Worm (Caenorhabditis elegans) whole organism, L4 larva: ENCODE data around the gene lin-5.

ENCODE experiments used
- F44E2.7 ChIP-seq: fragments of 200-800 bp; sonication (Bioruptor generic); IDR thresholded peaks from 2 replicates; pipeline ENCODE4 v2.1.2; 2022; ENCODE audit warnings: missing genetic modification characterization, missing compliant biosample characterization
- F49E8.2 ChIP-seq: sonication (generic microtip); optimal IDR thresholded peaks from 2 replicates; lab custom pipeline; 2016; ENCODE audit warnings: missing compliant biosample characterization, mild to moderate bottlenecking, missing genetic modification characterization, borderline replicate concordance
- T20F7.1 ChIP-seq: fragments of 200-800 bp; sonication (Bioruptor generic); optimal IDR thresholded peaks from 2 replicates; lab custom pipeline; 2018; ENCODE audit warnings: mild to moderate bottlenecking, missing genetic modification characterization, missing compliant biosample characterization
- Y5F2A.4 ChIP-seq: fragments of 200-800 bp; sonication (Bioruptor generic); optimal IDR thresholded peaks from 2 replicates; lab custom pipeline; 2018; ENCODE audit warnings: mild to moderate bottlenecking, missing genetic modification characterization, missing compliant biosample characterization
- ZK337.2 ChIP-seq: fragments of 200-800 bp; sonication (Bioruptor generic); IDR thresholded peaks from 2 replicates; pipeline ENCODE4 v1.3.6; 2022; ENCODE audit warnings: missing genetic modification reagents, missing genetic modification characterization, missing compliant biosample characterization
- ZK546.5 ChIP-seq, 2 experiments: sonication (generic microtip); optimal IDR thresholded peaks; 2 replicates each; lab custom pipeline; 2017; ENCODE audit warnings: missing biosample characterization in 2 of 2, missing genetic modification characterization in 2 of 2
- aha-1 ChIP-seq: fragments of 150-350 bp; peaks from one replicate; lab custom pipeline; 2014; ENCODE audit warnings: missing biosample characterization, missing genetic modification characterization
- aly-2 ChIP-seq: sonication (generic microtip); optimal IDR thresholded peaks from 2 replicates; lab custom pipeline; 2018; ENCODE audit warnings: missing biosample characterization, missing genetic modification characterization
- ama-1 ChIP-seq: fragments of 150-350 bp; optimal IDR thresholded peaks from 2 replicates; lab custom pipeline; 2014; ENCODE audit warnings: inconsistent platforms, mixed read lengths
- attf-4 ChIP-seq: sonication (generic microtip); optimal IDR thresholded peaks from 3 replicates; lab custom pipeline; 2017; ENCODE audit warnings: missing biosample characterization, missing genetic modification characterization
- ceh-28 ChIP-seq: fragments of 150-350 bp; optimal IDR thresholded peaks from 2 replicates; lab custom pipeline; 2014; ENCODE audit warnings: missing biosample characterization, missing genetic modification reagents, missing genetic modification characterization
- ceh-62 ChIP-seq: sonication (generic microtip); optimal IDR thresholded peaks from 2 replicates; lab custom pipeline; 2017; ENCODE audit warnings: missing biosample characterization, missing genetic modification characterization
- ceh-82 ChIP-seq: sonication (generic microtip); optimal IDR thresholded peaks from 2 replicates; lab custom pipeline; 2017; ENCODE audit warnings: missing biosample characterization, missing genetic modification characterization
- daf-16 ChIP-seq, 3 experiments: sonication (generic microtip); optimal IDR thresholded peaks; 2 replicates each; lab custom pipeline; 2016 to 2017; ENCODE audit warnings: missing genetic modification characterization in 3 of 3, missing genetic modification reagents in 3 of 3, mild to moderate bottlenecking in 2 of 3, missing compliant biosample characterization in 2 of 3, missing biosample characterization in 1 of 3, moderate library complexity in 1 of 3
- daf-19 ChIP-seq: fragments of 200-800 bp; sonication (Bioruptor generic); conservative IDR thresholded peaks from 2 replicates; pipeline ENCODE4 v1.3.6; 2022; ENCODE audit warnings: missing genetic modification characterization, missing compliant biosample characterization
- dmd-6 ChIP-seq: fragments of 200-800 bp; sonication (Bioruptor generic); IDR thresholded peaks from 2 replicates; pipeline ENCODE4 v1.3.6; 2022; ENCODE audit warnings: missing genetic modification reagents, missing genetic modification characterization, missing compliant biosample characterization
- dpl-1 ChIP-seq: fragments of 150-350 bp; optimal IDR thresholded peaks from 2 replicates; lab custom pipeline; 2014; ENCODE audit warnings: missing biosample characterization, missing genetic modification reagents, missing genetic modification characterization
- egl-27 ChIP-seq: sonication (generic microtip); optimal IDR thresholded peaks from 3 replicates; lab custom pipeline; 2017; ENCODE audit warnings: missing biosample characterization, missing genetic modification reagents, missing genetic modification characterization
- egl-43 ChIP-seq: fragments of 200-800 bp; sonication (Bioruptor generic); IDR thresholded peaks from 2 replicates; pipeline ENCODE4 v1.3.6; 2022; ENCODE audit warnings: missing genetic modification reagents, missing genetic modification characterization, missing compliant biosample characterization
- fkh-10 ChIP-seq: fragments of 150-350 bp; optimal IDR thresholded peaks from 2 replicates; lab custom pipeline; 2014; ENCODE audit warnings: missing biosample characterization, missing genetic modification reagents, missing genetic modification characterization
- hlh-30 ChIP-seq: sonication (generic microtip); optimal IDR thresholded peaks from 2 replicates; lab custom pipeline; 2017; ENCODE audit warnings: antibody characterized with exemption, mild to moderate bottlenecking, missing genetic modification characterization, missing compliant biosample characterization; ENCODE audit not compliant: insufficient read depth
- hmg-1.1 ChIP-seq: fragments of 200-800 bp; sonication (Bioruptor generic); IDR thresholded peaks from 2 replicates; pipeline ENCODE4 v1.3.6; 2022; ENCODE audit warnings: missing genetic modification reagents, missing genetic modification characterization, missing compliant biosample characterization
- lin-13 ChIP-seq: fragments of 150-350 bp; optimal IDR thresholded peaks from 2 replicates; lab custom pipeline; 2014; ENCODE audit warnings: missing biosample characterization, missing genetic modification reagents, missing genetic modification characterization
- lin-38 ChIP-seq: fragments of 200-800 bp; sonication (Bioruptor generic); IDR thresholded peaks from 2 replicates; pipeline ENCODE4 v1.3.6; 2022; ENCODE audit warnings: missing genetic modification reagents, missing genetic modification characterization, missing compliant biosample characterization
- lir-3 ChIP-seq: sonication (generic microtip); optimal IDR thresholded peaks from 2 replicates; lab custom pipeline; 2016; ENCODE audit warnings: mild to moderate bottlenecking, missing genetic modification characterization, missing compliant biosample characterization
- lsy-2 ChIP-seq, 2 experiments: fragments of 150-350 bp in 1 of 2; sonication (generic microtip) in 1 of 2; optimal IDR thresholded peaks; 2 replicates each; lab custom pipeline; 2014 to 2017; ENCODE audit warnings: missing biosample characterization in 2 of 2, missing genetic modification characterization in 2 of 2
- mdl-1 ChIP-seq, 2 experiments: fragments of 150-350 bp in 1 of 2; sonication (generic microtip) in 1 of 2; optimal IDR thresholded peaks; 2 replicates each; lab custom pipeline; 2014 to 2017; ENCODE audit warnings: missing biosample characterization in 2 of 2, missing genetic modification characterization in 2 of 2
- mep-1 ChIP-seq: fragments of 150-350 bp; sonication (generic microtip); optimal IDR thresholded peaks from 3 replicates; lab custom pipeline; 2014; ENCODE audit warnings: missing biosample characterization, missing genetic modification characterization
- mes-2 ChIP-seq: sonication (generic microtip); optimal IDR thresholded peaks from 2 replicates; lab custom pipeline; 2016; ENCODE audit warnings: missing genotype, mild to moderate bottlenecking, missing genetic modification characterization, missing compliant biosample characterization; ENCODE audit not compliant: poor library complexity, severe bottlenecking
- mxl-2 ChIP-seq: fragments of 200-800 bp; sonication (Bioruptor generic); conservative IDR thresholded peaks from 2 replicates; pipeline ENCODE4 v1.3.6; 2022; ENCODE audit warnings: missing genetic modification reagents, missing genetic modification characterization, missing compliant biosample characterization
- nhr-10 ChIP-seq: fragments of 150-350 bp; optimal IDR thresholded peaks from 2 replicates; lab custom pipeline; 2014; ENCODE audit warnings: missing biosample characterization, missing genetic modification characterization
- nhr-111 ChIP-seq: fragments of 200-800 bp; sonication (Bioruptor generic); optimal IDR thresholded peaks from 2 replicates; lab custom pipeline; 2018; ENCODE audit warnings: mild to moderate bottlenecking, missing genetic modification characterization, missing compliant biosample characterization
- nhr-25 ChIP-seq: sonication (generic microtip); optimal IDR thresholded peaks from 2 replicates; lab custom pipeline; 2017; ENCODE audit warnings: missing genetic modification characterization, mild to moderate bottlenecking, missing compliant biosample characterization, antibody characterized with exemption, moderate library complexity, borderline replicate concordance; ENCODE audit not compliant: insufficient read depth
- nhr-42 ChIP-seq: fragments of 200-800 bp; sonication (Bioruptor generic); IDR thresholded peaks from 2 replicates; pipeline ENCODE4 v1.3.6; 2022; ENCODE audit warnings: missing genetic modification characterization, missing compliant biosample characterization
- nhr-6 ChIP-seq: fragments of 150-350 bp; optimal IDR thresholded peaks from 2 replicates; lab custom pipeline; 2014; ENCODE audit warnings: missing biosample characterization, missing genetic modification characterization
- nhr-77 ChIP-seq: fragments of 150-350 bp; optimal IDR thresholded peaks from 2 replicates; lab custom pipeline; 2014; ENCODE audit warnings: missing biosample characterization, missing genetic modification characterization
- pha-4 ChIP-seq, 2 experiments: fragments of 150-350 bp in 1 of 2; fragments of 200-800 bp in 1 of 2; sonication (Bioruptor generic) in 1 of 2; IDR thresholded peaks in 1 of 2; optimal IDR thresholded peaks in 1 of 2; 2 replicates each; pipeline versions ENCODE4 v1.3.6 to Lab custom; 2014 to 2022; ENCODE audit warnings: missing genetic modification characterization in 2 of 2, missing genetic modification reagents in 2 of 2, missing biosample characterization in 1 of 2, missing compliant biosample characterization in 1 of 2
- php-3 ChIP-seq: fragments of 200-800 bp; sonication (Bioruptor generic); IDR thresholded peaks from 2 replicates; pipeline ENCODE4 v1.3.6; 2022; ENCODE audit warnings: missing genetic modification reagents, missing genetic modification characterization, missing compliant biosample characterization
- sdz-12 ChIP-seq: fragments of 200-800 bp; sonication (Bioruptor generic); optimal IDR thresholded peaks from 2 replicates; lab custom pipeline; 2018; ENCODE audit warnings: mild to moderate bottlenecking, missing genetic modification characterization, missing compliant biosample characterization
- skn-1 ChIP-seq: fragments of 150-350 bp; optimal IDR thresholded peaks from 2 replicates; lab custom pipeline; 2014; ENCODE audit warnings: missing biosample characterization, missing genetic modification characterization
- spr-1 ChIP-seq: sonication (generic microtip); optimal IDR thresholded peaks from 2 replicates; lab custom pipeline; 2016; ENCODE audit warnings: mild to moderate bottlenecking, missing genetic modification characterization, missing compliant biosample characterization
- tag-97 ChIP-seq: fragments of 200-800 bp; sonication (Bioruptor generic); IDR thresholded peaks from 2 replicates; pipeline ENCODE4 v1.3.6; 2022; ENCODE audit warnings: missing genetic modification characterization, missing compliant biosample characterization
- tra-1 ChIP-seq: fragments of 200-800 bp; sonication (Bioruptor generic); IDR thresholded peaks from 2 replicates; pipeline ENCODE4 v1.3.6; 2022; ENCODE audit warnings: missing genetic modification reagents, missing genetic modification characterization, missing compliant biosample characterization
- unc-130 ChIP-seq: sonication (generic microtip); optimal IDR thresholded peaks from 2 replicates; lab custom pipeline; 2016; ENCODE audit warnings: missing genetic modification reagents, missing genetic modification characterization, missing compliant biosample characterization
- unc-39 ChIP-seq: sonication (generic microtip); optimal IDR thresholded peaks from 2 replicates; lab custom pipeline; 2017; ENCODE audit warnings: missing biosample characterization, missing genetic modification characterization
- vab-7 ChIP-seq: fragments of 200-800 bp; sonication (Bioruptor generic); IDR thresholded peaks from 2 replicates; pipeline ENCODE4 v1.3.6; 2022; ENCODE audit warnings: missing genetic modification reagents, missing genetic modification characterization, missing compliant biosample characterization
- zfp-2 ChIP-seq: sonication (generic microtip); optimal IDR thresholded peaks from 2 replicates; lab custom pipeline; 2016; ENCODE audit warnings: mild to moderate bottlenecking, missing genetic modification characterization, missing compliant biosample characterization
- ztf-11 ChIP-seq: fragments of 150-350 bp; optimal IDR thresholded peaks from 2 replicates; lab custom pipeline; 2014; ENCODE audit warnings: missing biosample characterization, missing genetic modification characterization

The lin-5 gene

ce11 chrII:7870632-7871031 lies 10.3 kb downstream of the lin-5 start (continued):
- TF ChIP-seq egl-43 (GFP tag; lab: Robert Waterston, UW) (no peak), lsy-2 (tag; optimal IDR thresholded peaks at IDR 0.05; lab: Kevin White, UChicago) (peak; percentile 76 to 98), lin-13 (peak; percentile 20), ZK337.2 (GFP tag; lab: Robert Waterston, UW) (no peak), zfp-2 (no peak), nhr-6 (tag; lab: Kevin White, UChicago) (peak; percentile 35), hlh-30 (tag; lab: Kevin White, UChicago) (peak; percentile 71), vab-7 (GFP tag; lab: Robert Waterston, UW) (no peak), ceh-82 (tag; lab: Kevin White, UChicago) (no peak), ceh-62 (no peak), attf-4 (tag; lab: Kevin White, UChicago) (no peak), nhr-42 (GFP tag; lab: Robert Waterston, UW) (no peak), lir-3 (tag; lab: Kevin White, UChicago) (no peak), skn-1 (tag; lab: Kevin White, UChicago) (no peak), mep-1 (peak; percentile 46), nhr-77 (tag; lab: Kevin White, UChicago) (no peak), hmg-1.1 (peak; percentile 57; the same call in 1 of the 2 replicates), nhr-10 (tag; lab: Kevin White, UChicago) (no peak), mdl-1 (tag; optimal IDR thresholded peaks at IDR 0.05; lab: Kevin White, UChicago) (no peak), fkh-10 (no peak), F49E8.2 (tag; lab: Kevin White, UChicago) (no peak), daf-16 (GFP tag; optimal IDR thresholded peaks at IDR 0.05; lab: Kevin White, UChicago) (peak; percentile 0 to 86), daf-16 (tag; optimal IDR thresholded peaks at IDR 0.05; lab: Kevin White, UChicago) (peak; percentile 51), ZK546.5 (tag; optimal IDR thresholded peaks at IDR 0.05; lab: Kevin White, UChicago) (no peak), Y5F2A.4 (GFP tag; lab: Kevin White, UChicago) (no peak), mes-2 (tag; lab: Kevin White, UChicago) (peak; percentile 54), daf-19 (no peak), T20F7.1 (GFP tag; lab: Kevin White, UChicago) (peak; percentile 78), dmd-6 (peak; percentile 27; the same call in 1 of the 2 replicates), unc-39 (tag; lab: Kevin White, UChicago) (no peak), dpl-1 (GFP tag; lab: Kevin White, UChicago) (peak; percentile 43), pha-4 (GFP tag; IDR thresholded peaks at IDR 0.05; lab: Robert Waterston, UW) (no peak), pha-4 (tag; optimal IDR thresholded peaks at IDR 0.05; lab: Kevin White, UChicago) (no peak), aha-1 (peak; percentile 84), sdz-12 (GFP tag; lab: Kevin White, UChicago) (no peak), ama-1 (peak; percentile 32), mxl-2 (GFP tag; lab: Robert Waterston, UW) (no peak), F44E2.7 (GFP tag; lab: Robert Waterston, UW) (no peak), lin-38 (0 out of 2 replicates have a peak, but pooled peaks have one; percentile 40), aly-2 (tag; lab: Kevin White, UChicago) (no peak)

ce11 chrII:7873843-7874372 lies 13.5 kb downstream of the lin-5 start, which contains the start of gene T01H3.3:
Gene T01H3.3, minus strand, starts transcription at chrII:7873893.
- TF ChIP-seq aha-1 (peak; percentile 86), vab-7 (GFP tag; lab: Robert Waterston, UW) (no peak), daf-16 (GFP tag; optimal IDR thresholded peaks at IDR 0.05; lab: Kevin White, UChicago) (no peak), daf-16 (tag; optimal IDR thresholded peaks at IDR 0.05; lab: Kevin White, UChicago) (peak; percentile 16), lsy-2 (tag; optimal IDR thresholded peaks at IDR 0.05; lab: Kevin White, UChicago) (peak in 1 of 2 experiments; percentile 83), F49E8.2 (tag; lab: Kevin White, UChicago) (no peak), nhr-25 (tag; lab: Kevin White, UChicago) (no peak), hmg-1.1 (no peak), tag-97 (GFP tag; lab: Robert Waterston, UW) (no peak), ztf-11 (tag; lab: Kevin White, UChicago) (no peak), skn-1 (tag; lab: Kevin White, UChicago) (no peak), nhr-77 (tag; lab: Kevin White, UChicago) (no peak), spr-1 (tag; lab: Kevin White, UChicago) (no peak), aly-2 (tag; lab: Kevin White, UChicago) (no peak), unc-130 (GFP tag; lab: Kevin White, UChicago) (no peak), pha-4 (GFP tag; IDR thresholded peaks at IDR 0.05; lab: Robert Waterston, UW) (no peak), pha-4 (tag; optimal IDR thresholded peaks at IDR 0.05; lab: Kevin White, UChicago) (peak; percentile 65), nhr-111 (GFP tag; lab: Kevin White, UChicago) (no peak), sdz-12 (GFP tag; lab: Kevin White, UChicago) (no peak), tra-1 (GFP tag; lab: Robert Waterston, UW) (no peak), ama-1 (no peak), dmd-6 (no peak), php-3 (no peak), egl-27 (tag; lab: Kevin White, UChicago) (no peak), ceh-28 (tag; lab: Kevin White, UChicago) (no peak)
